Fruit fly (Drosophila melanogaster) whole organism, pupa: ENCODE measurements around the gene LeuRS.
A peak's percentile ranks its signal among the peaks of the same experiment; 100 is the strongest.

Source experiments
- CG10348 ChIP-seq: fragments of 200-800 bp; sonication (Bioruptor generic); IDR thresholded peaks from 2 replicates; pipeline ENCODE4 v1.3.6; 2022; ENCODE audit warnings: missing biosample characterization, missing genetic modification characterization
- CG12605 ChIP-seq: fragments of 200-800 bp; sonication (Bioruptor generic); IDR thresholded peaks from 2 replicates; pipeline ENCODE4 v1.3.6; 2022; ENCODE audit warnings: missing biosample characterization, missing genetic modification characterization
- CG13204 ChIP-seq: fragments of 200-800 bp; sonication (Bioruptor generic); optimal IDR thresholded peaks from 2 replicates; lab custom pipeline; 2018; ENCODE audit warnings: missing biosample characterization, mild to moderate bottlenecking, missing genetic modification characterization, moderate library complexity
- CG14655 ChIP-seq: fragments of 200-800 bp; sonication (Bioruptor generic); optimal IDR thresholded peaks from 3 replicates; lab custom pipeline; 2017; ENCODE audit warnings: mild to moderate bottlenecking, missing biosample characterization, missing genetic modification reagents, missing genetic modification characterization
- CG15710 ChIP-seq: fragments of 200-800 bp; sonication (Bioruptor generic); optimal IDR thresholded peaks from 2 replicates; lab custom pipeline; 2018; ENCODE audit warnings: missing biosample characterization, mild to moderate bottlenecking, missing genetic modification characterization, moderate library complexity
- CG17806 ChIP-seq: fragments of 200-800 bp; sonication (Bioruptor generic); optimal IDR thresholded peaks from 2 replicates; lab custom pipeline; 2018; ENCODE audit warnings: missing biosample characterization, mild to moderate bottlenecking, missing genetic modification characterization, moderate library complexity
- CG32121 ChIP-seq: fragments of 200-800 bp; sonication (Bioruptor generic); IDR thresholded peaks from 2 replicates; pipeline ENCODE4 v1.3.6; 2022; ENCODE audit warnings: missing biosample characterization, missing genetic modification characterization
- CG34367 ChIP-seq: fragments of 200-800 bp; sonication (Bioruptor generic); optimal IDR thresholded peaks from 2 replicates; lab custom pipeline; 2018; ENCODE audit warnings: missing biosample characterization, mild to moderate bottlenecking, missing genetic modification characterization
- CG4496 ChIP-seq: fragments of 200-800 bp; sonication (Bioruptor generic); IDR thresholded peaks from 3 replicates; pipeline ENCODE4 v1.3.6; 2022; ENCODE audit warnings: missing biosample characterization, missing genetic modification characterization
- CG8159 ChIP-seq: fragments of 200-800 bp; sonication (Bioruptor generic); optimal IDR thresholded peaks from 3 replicates; lab custom pipeline; 2018; ENCODE audit warnings: missing biosample characterization, mild to moderate bottlenecking, missing genetic modification characterization, moderate library complexity
- CG8301 ChIP-seq: fragments of 200-800 bp; sonication (Bioruptor generic); optimal IDR thresholded peaks from 2 replicates; lab custom pipeline; 2018; ENCODE audit warnings: missing biosample characterization, mild to moderate bottlenecking, missing genetic modification characterization
- CG9948 ChIP-seq: fragments of 200-800 bp; sonication (Bioruptor generic); optimal IDR thresholded peaks from 2 replicates; lab custom pipeline; 2018; ENCODE audit warnings: missing biosample characterization, mild to moderate bottlenecking, missing genetic modification characterization, moderate library complexity
- D1 ChIP-seq: fragments of 200-800 bp; sonication (Bioruptor generic); optimal IDR thresholded peaks from 2 replicates; lab custom pipeline; 2018; ENCODE audit warnings: missing biosample characterization, mild to moderate bottlenecking, missing genetic modification characterization, moderate library complexity
- EcR ChIP-seq: fragments of 200-800 bp; sonication (Bioruptor generic); optimal IDR thresholded peaks from 3 replicates; lab custom pipeline; 2019; ENCODE audit warnings: missing biosample characterization, missing genetic modification characterization, mild to moderate bottlenecking, moderate library complexity, missing genetic modification reagents
- Ets98B ChIP-seq: fragments of 200-800 bp; sonication (Bioruptor generic); IDR thresholded peaks from 2 replicates; pipeline ENCODE4 v1.3.6; 2022; ENCODE audit warnings: missing biosample characterization, missing genetic modification characterization
- Pif1A ChIP-seq: fragments of 200-800 bp; sonication (Bioruptor generic); optimal IDR thresholded peaks from 3 replicates; lab custom pipeline; 2016; ENCODE audit warnings: missing biosample characterization, missing genetic modification characterization
- Pif1B ChIP-seq: fragments of 200-800 bp; sonication (Bioruptor generic); optimal IDR thresholded peaks from 3 replicates; lab custom pipeline; 2016; ENCODE audit warnings: missing biosample characterization, missing genetic modification characterization
- Snoo ChIP-seq: fragments of 200-800 bp; sonication (Bioruptor generic); optimal IDR thresholded peaks from 3 replicates; lab custom pipeline; 2017; ENCODE audit warnings: missing biosample characterization, mild to moderate bottlenecking, missing genetic modification characterization, inconsistent platforms
- fd96Ca ChIP-seq: fragments of 200-800 bp; sonication (Bioruptor generic); IDR thresholded peaks from 3 replicates; pipeline ENCODE4 v1.3.6; 2022; ENCODE audit warnings: missing biosample characterization, missing genetic modification characterization
- gl ChIP-seq: fragments of 200-800 bp; sonication (Bioruptor generic); optimal IDR thresholded peaks from 2 replicates; lab custom pipeline; 2018; ENCODE audit warnings: missing biosample characterization, mild to moderate bottlenecking, missing genetic modification characterization
- rn ChIP-seq: fragments of 200-800 bp; sonication (Bioruptor generic); IDR thresholded peaks from 2 replicates; pipeline ENCODE4 v1.3.6; 2022; ENCODE audit warnings: missing biosample characterization, missing genetic modification characterization

LeuRS gene

DNA sequence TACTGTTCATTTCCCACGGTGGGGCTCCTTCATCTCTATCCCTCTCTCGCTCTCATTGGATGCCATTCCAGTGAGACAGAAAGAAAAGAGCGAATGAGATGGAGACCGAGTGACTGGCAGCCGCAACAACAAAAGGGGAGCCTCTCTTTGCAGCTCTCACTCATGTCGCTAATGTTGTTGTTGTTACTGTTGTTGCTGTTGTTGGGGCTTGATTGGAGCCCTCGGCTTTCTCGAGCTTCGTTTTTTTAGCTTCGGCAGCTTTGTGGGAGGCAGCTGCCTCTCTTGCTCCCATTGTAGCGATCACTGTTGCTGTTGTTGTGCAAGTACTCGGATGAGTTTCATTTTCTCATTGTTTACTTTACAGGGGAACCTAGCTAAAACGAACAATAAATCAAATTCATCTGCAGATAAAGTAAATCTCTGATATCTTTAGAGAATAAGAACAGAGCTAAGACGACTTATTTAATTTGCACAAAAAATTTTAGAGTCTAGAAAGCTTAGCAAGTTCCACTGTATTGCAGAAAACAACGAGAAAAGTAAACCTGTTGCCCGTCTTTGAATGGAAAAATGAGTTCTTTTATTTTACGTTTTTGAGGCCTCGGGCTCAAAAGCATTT, 19.9 kb upstream of the LeuRS start:
- TF ChIP-seq CG8301 (tag; lab: Kevin White, UChicago) (peak; percentile 82), gl (peak; percentile 47), EcR (GFP tag; lab: Kevin White, UChicago) (peak; percentile 12), Pif1A (GFP tag; lab: Kevin White, UChicago) (peak; percentile 90), CG15710 (tag; lab: Kevin White, UChicago) (peak; percentile 90), CG9948 (tag; lab: Kevin White, UChicago) (peak; percentile 81), CG34367 (tag; lab: Kevin White, UChicago) (peak; percentile 85), fd96Ca (peak; percentile 89), Pif1B (GFP tag; lab: Kevin White, UChicago) (peak; percentile 86), CG14655 (GFP tag; lab: Kevin White, UChicago) (peak; percentile 87), Snoo (tag; lab: Kevin White, UChicago) (peak; percentile 90), CG17806 (tag; lab: Kevin White, UChicago) (peak; percentile 87), CG13204 (GFP tag; lab: Kevin White, UChicago) (peak; percentile 48), CG12605 (peak; percentile 85), Ets98B (GFP tag; lab: Robert Waterston, UW) (peak; percentile 85), CG8159 (peak; percentile 89), rn (GFP tag; lab: Robert Waterston, UW) (peak; percentile 74), CG10348 (GFP tag; lab: Robert Waterston, UW) (no peak), D1 (tag; lab: Kevin White, UChicago) (peak; percentile 12), CG32121 (GFP tag; lab: Robert Waterston, UW) (peak; percentile 80), CG4496 (GFP tag; lab: Robert Waterston, UW) (peak; percentile 93)

DNA sequence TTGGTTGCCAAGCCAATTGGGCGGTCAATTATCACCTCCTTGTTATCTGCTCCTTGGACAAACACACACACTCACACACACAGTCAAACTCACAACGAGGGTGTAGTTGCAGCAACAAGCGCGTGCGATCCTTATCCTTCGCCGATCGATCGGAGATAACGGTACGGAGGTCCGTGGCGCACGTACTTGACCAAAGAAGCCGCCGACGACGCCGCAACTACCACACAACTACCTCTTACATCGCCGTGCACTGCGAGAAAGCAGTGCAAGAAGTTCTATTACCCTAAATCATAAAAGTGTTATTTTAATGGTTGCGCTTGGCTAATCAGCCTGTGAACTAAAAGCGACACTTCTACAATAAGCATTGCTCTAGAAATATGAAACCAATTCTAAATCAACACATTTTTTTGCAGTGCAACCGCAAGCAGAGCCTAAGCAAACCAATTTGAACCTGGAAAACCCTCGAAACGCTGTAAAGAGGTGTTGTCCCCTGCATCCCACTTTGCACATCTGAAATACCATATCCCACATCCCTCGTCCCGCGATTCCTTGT, 18.6 kb upstream of the LeuRS start:
- no peak for TF ChIP-seq CG8301 (tag; lab: Kevin White, UChicago)
- peak; percentile 10 for TF ChIP-seq Snoo (tag; lab: Kevin White, UChicago)
- no peak for TF ChIP-seq D1 (tag; lab: Kevin White, UChicago)
- TF ChIP-seq CG13204 (GFP tag; lab: Kevin White, UChicago): no peak
- TF ChIP-seq EcR (GFP tag; lab: Kevin White, UChicago): no peak
- TF ChIP-seq Pif1B (GFP tag; lab: Kevin White, UChicago): no peak
- no peak for TF ChIP-seq Ets98B (GFP tag; lab: Robert Waterston, UW)
- TF ChIP-seq CG12605: 0 out of 2 replicates have a peak, but pooled peaks have one; percentile 15
- TF ChIP-seq CG34367 (tag; lab: Kevin White, UChicago): peak; percentile 23
- peak; percentile 21 for TF ChIP-seq CG15710 (tag; lab: Kevin White, UChicago)
- TF ChIP-seq rn (GFP tag; lab: Robert Waterston, UW): no peak
- TF ChIP-seq CG10348 (GFP tag; lab: Robert Waterston, UW): no peak
- peak; percentile 29 for TF ChIP-seq CG9948 (tag; lab: Kevin White, UChicago)
- TF ChIP-seq gl: no peak
- TF ChIP-seq CG4496 (GFP tag; lab: Robert Waterston, UW): peak; percentile 57; the same call in 2 of the 3 replicates
- peak; percentile 22 for TF ChIP-seq CG17806 (tag; lab: Kevin White, UChicago)
- TF ChIP-seq Pif1A (GFP tag; lab: Kevin White, UChicago): no peak
- peak; percentile 41 for TF ChIP-seq CG8159
- peak; percentile 44 for TF ChIP-seq CG14655 (GFP tag; lab: Kevin White, UChicago)
- peak; percentile 61; the same call in 2 of the 3 replicates for TF ChIP-seq fd96Ca
- no peak for TF ChIP-seq CG32121 (GFP tag; lab: Robert Waterston, UW)
- TF ChIP-seq, all 21 proteins: peak for 10

DNA sequence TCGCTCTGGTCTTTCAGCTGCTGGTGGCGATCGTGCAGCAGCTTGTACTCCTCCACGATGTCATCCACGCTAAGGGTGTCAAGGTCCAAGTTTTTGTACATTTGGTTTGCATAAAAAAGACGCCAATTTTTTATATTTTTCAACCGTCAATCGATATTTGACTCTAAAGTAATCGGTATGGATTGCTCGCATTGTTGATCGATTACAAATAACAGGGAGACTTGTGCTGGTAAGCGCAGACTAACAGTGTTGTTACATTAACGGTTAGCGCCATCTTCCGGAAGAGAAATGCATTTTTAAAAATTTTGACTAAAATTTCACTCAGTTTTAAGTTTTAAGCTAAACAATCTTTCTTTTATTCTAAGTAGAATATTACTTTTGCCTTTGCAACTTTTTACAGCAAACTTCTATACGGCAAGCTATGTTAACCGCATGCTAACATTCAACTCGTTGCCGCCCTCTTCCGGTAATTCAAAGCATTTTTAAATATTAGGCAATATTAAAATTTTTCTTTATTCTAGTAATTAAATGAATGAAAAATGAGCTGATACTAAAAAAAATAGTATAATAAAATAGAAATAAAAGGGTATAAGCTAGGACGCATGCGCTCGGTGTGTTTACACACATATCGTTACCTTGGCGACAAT, 15.9 kb upstream of the LeuRS start, which contains the start of the genes Spindly and IFT57:
TSS of gene Spindly (minus strand) at position 132 of the 647 bp plus-strand sequence.
TSS of gene IFT57 (plus strand) at position 604 of the 647 bp plus-strand sequence.
- TF ChIP-seq Snoo (tag; lab: Kevin White, UChicago) (no peak), CG8159 (no peak), CG4496 (GFP tag; lab: Robert Waterston, UW) (no peak), EcR (GFP tag; lab: Kevin White, UChicago) (no peak), CG12605 (no peak), CG15710 (tag; lab: Kevin White, UChicago) (no peak)

DNA sequence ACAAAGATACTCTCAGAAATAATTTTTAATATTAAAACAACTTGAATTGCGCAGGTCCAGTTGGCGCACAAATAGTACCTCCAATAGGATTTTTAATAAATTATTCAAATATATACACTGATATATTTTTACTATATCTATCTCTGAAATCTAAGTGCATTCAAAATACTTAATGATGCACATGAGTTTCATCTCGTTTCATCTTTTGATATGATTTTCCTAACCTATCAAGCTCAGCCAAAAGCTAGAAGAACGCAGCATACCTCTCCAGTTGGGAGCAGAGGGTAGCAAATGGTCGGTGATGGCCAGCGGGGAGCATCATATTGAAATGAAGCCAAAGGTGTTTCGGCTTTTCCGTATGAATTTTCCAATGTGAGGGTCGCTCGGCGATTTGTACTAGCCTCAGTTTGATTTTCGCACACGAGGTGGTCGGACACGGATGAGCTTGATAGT, 10.3 kb upstream of the LeuRS start, which contains the start of gene CG8852:
TSS of gene CG8852 (plus strand) at position 403 of the 453 bp plus-strand sequence.
- no peak for TF ChIP-seq CG12605

DNA sequence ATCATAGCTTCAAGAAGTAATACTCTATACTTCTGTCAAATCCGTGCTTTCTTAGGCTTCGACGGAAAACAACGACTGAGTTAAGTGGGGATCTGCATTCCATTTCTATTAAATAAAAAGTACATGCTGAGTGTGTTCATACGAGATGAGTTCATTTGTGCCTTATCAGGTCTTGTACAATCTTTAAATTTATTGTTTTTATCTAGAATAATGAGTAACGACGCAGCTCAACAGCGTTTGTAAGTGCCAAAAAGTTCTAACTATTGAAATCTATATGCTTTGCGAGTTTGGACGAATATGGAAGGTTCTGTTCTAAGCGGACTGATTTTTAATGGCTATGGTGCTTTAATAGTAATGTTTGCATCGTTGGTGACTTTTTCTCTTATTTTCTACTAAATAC, 9.5 kb upstream of the LeuRS start, which contains the start of gene Sr-CIV:
TSS of gene Sr-CIV (minus strand) at position 101 of the 400 bp plus-strand sequence.
- TF ChIP-seq CG15710 (tag; lab: Kevin White, UChicago) (no peak), fd96Ca (no peak), rn (GFP tag; lab: Robert Waterston, UW) (no peak), D1 (tag; lab: Kevin White, UChicago) (no peak), CG14655 (GFP tag; lab: Kevin White, UChicago) (no peak), Pif1A (GFP tag; lab: Kevin White, UChicago) (no peak), Snoo (tag; lab: Kevin White, UChicago) (no peak), gl (no peak), CG17806 (tag; lab: Kevin White, UChicago) (no peak), Ets98B (GFP tag; lab: Robert Waterston, UW) (no peak)
